Worm (Caenorhabditis elegans) whole organism, L1 larva: ENCODE measurements around the gene M60.4.
A peak's percentile ranks its signal among the peaks of the same experiment; 100 is the strongest.

Experiments used
- C34B4.2 ChIP-seq: sonication (generic microtip); optimal IDR thresholded peaks from 2 replicates; lab custom pipeline; 2017; ENCODE audit warnings: mild to moderate bottlenecking, missing genetic modification characterization, missing compliant biosample characterization
- F16B12.6 ChIP-seq: fragments of 150-350 bp; optimal IDR thresholded peaks from 2 replicates; lab custom pipeline; 2014; ENCODE audit warnings: missing biosample characterization, missing genetic modification characterization
- Y116A8C.19 ChIP-seq: sonication (generic microtip); optimal IDR thresholded peaks from 2 replicates; lab custom pipeline; 2016; ENCODE audit warnings: missing compliant biosample characterization, missing genetic modification characterization, borderline replicate concordance
- aha-1 ChIP-seq: fragments of 150-350 bp; optimal IDR thresholded peaks from 2 replicates; lab custom pipeline; 2014; ENCODE audit warnings: missing biosample characterization, missing genetic modification characterization
- alr-1 ChIP-seq: fragments of 200-800 bp; sonication (Bioruptor generic); optimal IDR thresholded peaks from 2 replicates; lab custom pipeline; 2018; ENCODE audit warnings: borderline replicate concordance, mild to moderate bottlenecking, missing genetic modification characterization, missing compliant biosample characterization
- ama-1 ChIP-seq: fragments of 150-350 bp; optimal IDR thresholded peaks from 2 replicates; lab custom pipeline; 2014
- ceh-63 ChIP-seq: fragments of 200-800 bp; sonication (Bioruptor generic); optimal IDR thresholded peaks from 2 replicates; lab custom pipeline; 2018; ENCODE audit warnings: mild to moderate bottlenecking, missing genetic modification characterization, missing compliant biosample characterization
- ceh-8 ChIP-seq: fragments of 200-800 bp; sonication (Bioruptor generic); optimal IDR thresholded peaks from 2 replicates; lab custom pipeline; 2018; ENCODE audit warnings: mild to moderate bottlenecking, missing genetic modification characterization, moderate library complexity, missing compliant biosample characterization
- ceh-88 ChIP-seq: fragments of 200-800 bp; sonication (Bioruptor generic); IDR thresholded peaks from 2 replicates; pipeline ENCODE4 v1.3.6; 2022; ENCODE audit warnings: missing genetic modification characterization, missing compliant biosample characterization
- dpl-1 ChIP-seq, 3 experiments: fragments of 150-350 bp in 2 of 3; sonication (generic microtip) in 1 of 3; optimal IDR thresholded peaks; 2 replicates each; lab custom pipeline; 2014 to 2017; ENCODE audit warnings: missing biosample characterization in 3 of 3, missing genetic modification characterization in 3 of 3, missing genetic modification reagents in 3 of 3
- dsc-1 ChIP-seq: sonication (generic microtip); optimal IDR thresholded peaks from 2 replicates; lab custom pipeline; 2016; ENCODE audit warnings: mild to moderate bottlenecking, missing genetic modification characterization, missing compliant biosample characterization
- efl-3 ChIP-seq: fragments of 200-800 bp; sonication (Bioruptor generic); optimal IDR thresholded peaks from 2 replicates; lab custom pipeline; 2018; ENCODE audit warnings: mild to moderate bottlenecking, missing genetic modification characterization, missing compliant biosample characterization
- elt-2 ChIP-seq: sonication (generic microtip); optimal IDR thresholded peaks from 2 replicates; lab custom pipeline; 2016; ENCODE audit warnings: missing genetic modification characterization, mild to moderate bottlenecking, inconsistent platforms, missing compliant biosample characterization, missing genetic modification reagents
- elt-3 ChIP-seq, 6 experiments: fragments of 150-350 bp in 1 of 6; sonication (generic microtip); optimal IDR thresholded peaks; 2 replicates each; lab custom pipeline; 2017 to 2018; ENCODE audit warnings: missing biosample characterization in 6 of 6, missing genetic modification characterization in 6 of 6, inconsistent platforms in 1 of 6
- ets-5 ChIP-seq: fragments of 200-800 bp; sonication (Bioruptor generic); IDR thresholded peaks from 2 replicates; pipeline ENCODE4 v1.3.6; 2022; ENCODE audit warnings: missing genetic modification characterization, missing compliant biosample characterization
- fkh-10 ChIP-seq: sonication (generic microtip); optimal IDR thresholded peaks from 2 replicates; lab custom pipeline; 2017; ENCODE audit warnings: missing biosample characterization, missing genetic modification reagents, missing genetic modification characterization
- fkh-4 ChIP-seq: sonication (generic microtip); optimal IDR thresholded peaks from 2 replicates; lab custom pipeline; 2016; ENCODE audit warnings: missing compliant biosample characterization, missing genetic modification characterization, borderline replicate concordance
- fkh-8 ChIP-seq: sonication (generic microtip); optimal IDR thresholded peaks from 2 replicates; lab custom pipeline; 2016; ENCODE audit warnings: mild to moderate bottlenecking, missing genetic modification characterization, missing compliant biosample characterization
- fos-1 ChIP-seq: fragments of 150-350 bp; optimal IDR thresholded peaks from 2 replicates; lab custom pipeline; 2014; ENCODE audit warnings: missing biosample characterization, missing genetic modification characterization
- grh-1 ChIP-seq: fragments of 200-800 bp; sonication (Bioruptor generic); IDR thresholded peaks from 2 replicates; pipeline ENCODE4 v1.3.6; 2022; ENCODE audit warnings: missing genetic modification reagents, missing genetic modification characterization, missing compliant biosample characterization
- hlh-4 ChIP-seq: sonication (generic microtip); optimal IDR thresholded peaks from 2 replicates; lab custom pipeline; 2016; ENCODE audit warnings: mild to moderate bottlenecking, missing genetic modification characterization, missing compliant biosample characterization
- hpl-2 ChIP-seq: fragments of 150-350 bp; optimal IDR thresholded peaks from 2 replicates; lab custom pipeline; 2014; ENCODE audit warnings: missing biosample characterization, missing genetic modification reagents, missing genetic modification characterization
- irx-1 ChIP-seq: sonication (generic microtip); optimal IDR thresholded peaks from 2 replicates; lab custom pipeline; 2016; ENCODE audit warnings: missing genetic modification characterization, missing compliant biosample characterization
- lin-13 ChIP-seq: fragments of 150-350 bp; optimal IDR thresholded peaks from 2 replicates; lab custom pipeline; 2014; ENCODE audit warnings: missing biosample characterization, missing genetic modification reagents, missing genetic modification characterization
- lin-15B ChIP-seq: fragments of 150-350 bp; sonication (generic microtip); optimal IDR thresholded peaks from 3 replicates; lab custom pipeline; 2014; ENCODE audit warnings: missing biosample characterization, missing genetic modification characterization
- lin-35 ChIP-seq, 2 experiments: fragments of 150-350 bp; optimal IDR thresholded peaks; 2 replicates each; lab custom pipeline; 2014; ENCODE audit warnings: missing biosample characterization in 2 of 2, missing genetic modification characterization in 2 of 2, missing genetic modification reagents in 2 of 2
- lsy-2 ChIP-seq, 2 experiments: fragments of 150-350 bp; optimal IDR thresholded peaks; 2 replicates each; lab custom pipeline; 2014; ENCODE audit warnings: missing biosample characterization in 2 of 2, missing genetic modification characterization in 2 of 2
- mab-9 ChIP-seq: fragments of 200-800 bp; sonication (Bioruptor generic); IDR thresholded peaks from 2 replicates; pipeline ENCODE4 v1.3.6; 2022; ENCODE audit warnings: missing genetic modification reagents, missing genetic modification characterization, missing compliant biosample characterization
- mdl-1 ChIP-seq, 2 experiments: fragments of 150-350 bp; optimal IDR thresholded peaks; 2 replicates each; lab custom pipeline; 2014 to 2017; ENCODE audit warnings: missing biosample characterization in 2 of 2, missing genetic modification characterization in 2 of 2, inconsistent platforms in 1 of 2
- mef-2 ChIP-seq: fragments of 150-350 bp; optimal IDR thresholded peaks from 2 replicates; lab custom pipeline; 2014; ENCODE audit warnings: missing biosample characterization, missing genetic modification characterization
- mep-1 ChIP-seq: fragments of 150-350 bp; optimal IDR thresholded peaks from 2 replicates; lab custom pipeline; 2014; ENCODE audit warnings: missing biosample characterization, missing genetic modification characterization
- nhr-11 ChIP-seq: fragments of 150-350 bp; optimal IDR thresholded peaks from 2 replicates; lab custom pipeline; 2014; ENCODE audit warnings: missing biosample characterization, missing genetic modification characterization
- nhr-12 ChIP-seq: sonication (generic microtip); optimal IDR thresholded peaks from 2 replicates; lab custom pipeline; 2017; ENCODE audit warnings: missing biosample characterization, missing genetic modification characterization
- nhr-19 ChIP-seq: fragments of 200-800 bp; sonication (Bioruptor generic); conservative IDR thresholded peaks from 2 replicates; pipeline ENCODE4 v1.3.6; 2022; ENCODE audit warnings: missing genetic modification characterization, missing compliant biosample characterization
- nhr-20 ChIP-seq: sonication (generic microtip); optimal IDR thresholded peaks from 2 replicates; lab custom pipeline; 2016; ENCODE audit warnings: mild to moderate bottlenecking, missing genetic modification characterization, missing compliant biosample characterization
- nhr-28 ChIP-seq: fragments of 150-350 bp; optimal IDR thresholded peaks from 2 replicates; lab custom pipeline; 2014; ENCODE audit warnings: missing biosample characterization, missing genetic modification characterization
- nhr-47 ChIP-seq: sonication (generic microtip); optimal IDR thresholded peaks from 2 replicates; lab custom pipeline; 2016; ENCODE audit warnings: mild to moderate bottlenecking, missing genetic modification characterization, moderate library complexity, missing compliant biosample characterization
- nhr-71 ChIP-seq: sonication (generic microtip); optimal IDR thresholded peaks from 2 replicates; lab custom pipeline; 2016; ENCODE audit warnings: mild to moderate bottlenecking, missing genetic modification characterization, moderate library complexity, missing compliant biosample characterization
- nhr-76 ChIP-seq: sonication (generic microtip); optimal IDR thresholded peaks from 2 replicates; lab custom pipeline; 2017; ENCODE audit warnings: missing biosample characterization, missing genetic modification characterization
- nhr-77 ChIP-seq: fragments of 150-350 bp; optimal IDR thresholded peaks from 2 replicates; lab custom pipeline; 2014; ENCODE audit warnings: missing biosample characterization, missing genetic modification characterization
- nhr-84 ChIP-seq: sonication (generic microtip); optimal IDR thresholded peaks from 2 replicates; lab custom pipeline; 2017; ENCODE audit warnings: missing biosample characterization, missing genetic modification characterization
- pag-3 ChIP-seq: sonication (generic microtip); optimal IDR thresholded peaks from 2 replicates; lab custom pipeline; 2017; ENCODE audit warnings: missing genetic modification characterization, mild to moderate bottlenecking, missing compliant biosample characterization, antibody characterized with exemption, borderline replicate concordance; ENCODE audit not compliant: insufficient read depth
- pax-3 ChIP-seq: fragments of 200-800 bp; sonication (Bioruptor generic); optimal IDR thresholded peaks from 2 replicates; lab custom pipeline; 2018; ENCODE audit warnings: mild to moderate bottlenecking, missing genetic modification characterization, moderate library complexity, missing compliant biosample characterization
- pqm-1 ChIP-seq: sonication (generic microtip); optimal IDR thresholded peaks from 3 replicates; lab custom pipeline; 2017; ENCODE audit warnings: missing biosample characterization, missing genetic modification characterization
- snu-23 ChIP-seq: sonication (generic microtip); optimal IDR thresholded peaks from 2 replicates; lab custom pipeline; 2016; ENCODE audit warnings: missing genetic modification characterization, missing compliant biosample characterization
- sox-4 ChIP-seq: sonication (generic microtip); optimal IDR thresholded peaks from 2 replicates; lab custom pipeline; 2016; ENCODE audit warnings: missing genetic modification characterization, missing compliant biosample characterization
- sup-37 ChIP-seq: fragments of 200-800 bp; sonication (Bioruptor generic); optimal IDR thresholded peaks from 2 replicates; lab custom pipeline; 2018; ENCODE audit warnings: mild to moderate bottlenecking, missing genetic modification characterization, missing compliant biosample characterization
- swsn-7 ChIP-seq: sonication (generic microtip); optimal IDR thresholded peaks from 2 replicates; lab custom pipeline; 2016; ENCODE audit warnings: missing genetic modification characterization, missing compliant biosample characterization
- unc-30 ChIP-seq: sonication (generic microtip); optimal IDR thresholded peaks from 2 replicates; lab custom pipeline; 2017; ENCODE audit warnings: missing biosample characterization, missing genetic modification characterization
- unc-98 ChIP-seq: fragments of 200-800 bp; sonication (Bioruptor generic); IDR thresholded peaks from 2 replicates; pipeline ENCODE4 v1.3.6; 2022; ENCODE audit warnings: missing genetic modification characterization, missing compliant biosample characterization
- vab-15 ChIP-seq: sonication (generic microtip); optimal IDR thresholded peaks from 2 replicates; lab custom pipeline; 2017; ENCODE audit warnings: missing genotype, mild to moderate bottlenecking, missing genetic modification characterization, missing compliant biosample characterization
- zip-4 ChIP-seq: fragments of 200-800 bp; sonication (Bioruptor generic); optimal IDR thresholded peaks from 2 replicates; lab custom pipeline; 2018; ENCODE audit warnings: mild to moderate bottlenecking, missing genetic modification characterization, moderate library complexity, missing compliant biosample characterization
- ztf-4 ChIP-seq: fragments of 150-350 bp; optimal IDR thresholded peaks from 2 replicates; lab custom pipeline; 2014; ENCODE audit warnings: missing biosample characterization, missing genetic modification characterization

M60.4 gene

DNA sequence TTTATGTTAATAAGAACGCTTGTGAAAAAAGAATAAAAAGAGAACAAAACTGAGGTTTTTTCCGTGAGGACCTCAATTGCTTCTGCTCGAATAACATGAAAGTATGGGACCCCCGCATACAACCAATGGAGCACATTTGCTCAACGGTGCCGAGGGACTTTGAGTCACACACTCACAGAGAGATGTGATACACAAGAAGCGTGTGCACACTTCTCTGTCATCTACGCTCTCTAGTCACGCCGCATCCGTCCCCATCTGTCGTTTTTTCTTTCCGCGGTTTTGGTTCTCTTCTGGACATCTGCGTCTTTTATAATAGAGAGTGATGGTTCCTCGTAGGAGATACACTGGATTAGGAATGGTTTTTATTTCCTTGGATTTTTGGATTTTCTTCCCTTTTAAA, 30.2 kb downstream of the M60.4 start (continued):
- TF ChIP-seq unc-30 (tag; lab: Kevin White, UChicago) (no peak), ceh-63 (GFP tag; lab: Kevin White, UChicago) (no peak), swsn-7 (peak; percentile 38), dpl-1 (GFP tag; optimal IDR thresholded peaks at IDR 0.05; lab: Kevin White, UChicago) (peak in 1 of 3 experiments; percentile 45), lin-35 (GFP tag; optimal IDR thresholded peaks at IDR 0.05; lab: Kevin White, UChicago) (peak in 1 of 2 experiments; percentile 19), Y116A8C.19 (tag; lab: Kevin White, UChicago) (no peak), C34B4.2 (tag; lab: Kevin White, UChicago) (no peak), ceh-8 (GFP tag; lab: Kevin White, UChicago) (no peak), zip-4 (GFP tag; lab: Kevin White, UChicago) (no peak), ama-1 (lab: Kevin White, UChicago) (no peak), hpl-2 (GFP tag; lab: Kevin White, UChicago) (no peak), snu-23 (GFP tag; lab: Kevin White, UChicago) (peak; percentile 49), ceh-88 (no peak), grh-1 (no peak), elt-2 (tag; lab: Kevin White, UChicago) (no peak), irx-1 (no peak), nhr-77 (no peak), alr-1 (no peak), lin-15B (tag; lab: Kevin White, UChicago) (no peak), pqm-1 (tag; lab: Kevin White, UChicago) (no peak), nhr-71 (tag; lab: Kevin White, UChicago) (peak; percentile 52), pax-3 (tag; lab: Kevin White, UChicago) (no peak), F16B12.6 (tag; lab: Kevin White, UChicago) (no peak), mdl-1 (tag; optimal IDR thresholded peaks at IDR 0.05; lab: Kevin White, UChicago) (peak in 1 of 2 experiments; percentile 70), nhr-20 (tag; lab: Kevin White, UChicago) (no peak), sup-37 (GFP tag; lab: Kevin White, UChicago) (no peak), fkh-10 (GFP tag; lab: Kevin White, UChicago) (peak; percentile 68), lsy-2 (tag; optimal IDR thresholded peaks at IDR 0.05; lab: Kevin White, UChicago) (peak in 1 of 2 experiments; percentile 63), mep-1 (tag; lab: Kevin White, UChicago) (peak; percentile 44), nhr-28 (tag; lab: Kevin White, UChicago) (no peak), vab-15 (tag; lab: Kevin White, UChicago) (no peak), ztf-4 (tag; lab: Kevin White, UChicago) (no peak), lin-13 (no peak), nhr-19 (GFP tag; lab: Robert Waterston, UW) (0 out of 2 replicates have a peak, but pooled peaks have one; percentile 24), nhr-76 (tag; lab: Kevin White, UChicago) (no peak), hlh-4 (tag; lab: Kevin White, UChicago) (no peak), mab-9 (no peak), fkh-8 (tag; lab: Kevin White, UChicago) (peak; percentile 42), nhr-11 (tag; lab: Kevin White, UChicago) (no peak), elt-3 (tag; optimal IDR thresholded peaks at IDR 0.05; lab: Kevin White, UChicago) (no peak), aha-1 (tag; lab: Kevin White, UChicago) (no peak), mef-2 (tag; lab: Kevin White, UChicago) (no peak), fos-1 (no peak), fkh-4 (tag; lab: Kevin White, UChicago) (no peak), nhr-47 (tag; lab: Kevin White, UChicago) (peak; percentile 26), ets-5 (GFP tag; lab: Robert Waterston, UW) (no peak), nhr-84 (tag; lab: Kevin White, UChicago) (no peak), efl-3 (GFP tag; lab: Kevin White, UChicago) (no peak), dsc-1 (tag; lab: Kevin White, UChicago) (peak; percentile 64), unc-98 (no peak), nhr-12 (tag; lab: Kevin White, UChicago) (no peak), pag-3 (tag; lab: Kevin White, UChicago) (no peak), sox-4 (tag; lab: Kevin White, UChicago) (no peak)
